Fruit fly (Drosophila melanogaster) whole organism, embryonic: ENCODE results near the gene Gk1.
A peak's percentile ranks its signal among the peaks of the same experiment; 100 is the strongest.

Source experiments
- Abd-B ChIP-seq: fragments of 200-800 bp; sonication (Bioruptor generic); optimal IDR thresholded peaks from 2 replicates; lab custom pipeline; 2018; ENCODE audit warnings: missing biosample characterization, mild to moderate bottlenecking, missing genetic modification characterization, moderate library complexity
- Ada2b ChIP-seq: fragments of 200-800 bp; sonication (Bioruptor generic); IDR thresholded peaks from 2 replicates; pipeline ENCODE4 v1.3.6; 2022; ENCODE audit warnings: missing biosample characterization, missing genetic modification characterization
- Atf-2 ChIP-seq: fragments of 200-800 bp; sonication (Bioruptor generic); optimal IDR thresholded peaks from 2 replicates; lab custom pipeline; 2016; ENCODE audit warnings: missing biosample characterization, missing genetic modification characterization
- Atf3 ChIP-seq: fragments of 200-800 bp; sonication (Bioruptor generic); optimal IDR thresholded peaks from 3 replicates; lab custom pipeline; 2016; ENCODE audit warnings: missing biosample characterization, missing genetic modification characterization
- BEAF-32 ChIP-seq: fragments of 200-800 bp; sonication (Bioruptor generic); optimal IDR thresholded peaks from 3 replicates; lab custom pipeline; 2017; ENCODE audit warnings: missing biosample characterization, missing genetic modification characterization, mild to moderate bottlenecking, moderate library complexity, missing genetic modification reagents
- CG10267 ChIP-seq: fragments of 200-800 bp; sonication (Bioruptor generic); optimal IDR thresholded peaks from 2 replicates; lab custom pipeline; 2018; ENCODE audit warnings: missing biosample characterization, mild to moderate bottlenecking, missing genetic modification characterization, moderate library complexity
- CG10959 ChIP-seq: fragments of 200-800 bp; sonication (Bioruptor generic); IDR thresholded peaks from 2 replicates; pipeline ENCODE4 v1.3.6; 2022; ENCODE audit warnings: missing biosample characterization, missing genetic modification characterization
- CG11085 ChIP-seq: fragments of 200-800 bp; sonication (Bioruptor generic); IDR thresholded peaks from 2 replicates; pipeline ENCODE4 v1.3.6; 2022; ENCODE audit warnings: missing biosample characterization, missing genetic modification characterization
- CG12219 ChIP-seq: fragments of 200-800 bp; sonication (Bioruptor generic); optimal IDR thresholded peaks from 3 replicates; lab custom pipeline; 2018; ENCODE audit warnings: missing biosample characterization, mild to moderate bottlenecking, missing genetic modification characterization
- CG14965 ChIP-seq: fragments of 200-800 bp; sonication (Bioruptor generic); optimal IDR thresholded peaks from 2 replicates; lab custom pipeline; 2016; ENCODE audit warnings: missing biosample characterization, missing genetic modification characterization, borderline replicate concordance
- CG16813 ChIP-seq: fragments of 200-800 bp; sonication (Bioruptor generic); IDR thresholded peaks from 3 replicates; pipeline ENCODE4 v1.3.6; 2022; ENCODE audit warnings: missing biosample characterization, missing genetic modification characterization; ENCODE audit not compliant: partially characterized antibody
- CG16863 ChIP-seq: fragments of 200-800 bp; sonication (Bioruptor generic); optimal IDR thresholded peaks from 3 replicates; lab custom pipeline; 2016; ENCODE audit warnings: missing biosample characterization, missing genetic modification characterization
- CG18764 ChIP-seq: fragments of 200-800 bp; sonication (Bioruptor generic); optimal IDR thresholded peaks from 3 replicates; lab custom pipeline; 2016; ENCODE audit warnings: missing biosample characterization, missing genetic modification characterization
- CG2120 ChIP-seq: fragments of 200-800 bp; sonication (Bioruptor generic); optimal IDR thresholded peaks from 3 replicates; lab custom pipeline; 2016; ENCODE audit warnings: missing biosample characterization, missing genetic modification characterization
- CG2202 ChIP-seq: fragments of 200-800 bp; sonication (Bioruptor generic); optimal IDR thresholded peaks from 2 replicates; lab custom pipeline; 2018; ENCODE audit warnings: missing biosample characterization, mild to moderate bottlenecking, missing genetic modification characterization
- CG2678 ChIP-seq: fragments of 200-800 bp; sonication (Bioruptor generic); optimal IDR thresholded peaks from 3 replicates; lab custom pipeline; 2019; ENCODE audit warnings: missing biosample characterization, mild to moderate bottlenecking, missing genetic modification characterization, moderate library complexity
- CG2712 ChIP-seq: fragments of 200-800 bp; optimal IDR thresholded peaks from 3 replicates; lab custom pipeline; 2019; ENCODE audit warnings: missing biosample characterization, mild to moderate bottlenecking, missing genetic modification characterization, moderate library complexity
- CG2875 ChIP-seq: fragments of 200-800 bp; sonication (Bioruptor generic); optimal IDR thresholded peaks from 2 replicates; lab custom pipeline; 2017; ENCODE audit warnings: missing biosample characterization, mild to moderate bottlenecking, missing genetic modification characterization, missing genetic modification reagents
- CG4730 ChIP-seq: fragments of 200-800 bp; sonication (Bioruptor generic); IDR thresholded peaks from 2 replicates; pipeline ENCODE4 v1.3.6; 2022; ENCODE audit warnings: missing biosample characterization, missing genetic modification characterization
- CG6272 ChIP-seq: fragments of 200-800 bp; sonication (Bioruptor generic); IDR thresholded peaks from 2 replicates; pipeline ENCODE4 v1.3.6; 2022; ENCODE audit warnings: missing biosample characterization, missing genetic modification characterization
- CG8089 ChIP-seq: fragments of 200-800 bp; sonication (Bioruptor generic); optimal IDR thresholded peaks from 3 replicates; lab custom pipeline; 2016; ENCODE audit warnings: missing biosample characterization, missing genetic modification characterization
- CG9215 ChIP-seq: fragments of 200-800 bp; sonication (Bioruptor generic); IDR thresholded peaks from 2 replicates; pipeline ENCODE4 v1.3.6; 2022; ENCODE audit warnings: missing biosample characterization, missing genetic modification characterization
- CG9797 ChIP-seq: fragments of 200-800 bp; sonication (Bioruptor generic); optimal IDR thresholded peaks from 3 replicates; lab custom pipeline; 2018; ENCODE audit warnings: missing biosample characterization, mild to moderate bottlenecking, missing genetic modification characterization
- Dbx ChIP-seq: fragments of 200-800 bp; sonication (Bioruptor generic); IDR thresholded peaks from 3 replicates; pipeline ENCODE4 v1.3.6; 2022; ENCODE audit warnings: missing biosample characterization, missing genetic modification characterization
- Dp ChIP-seq: fragments of 200-800 bp; sonication (Bioruptor generic); optimal IDR thresholded peaks from 2 replicates; lab custom pipeline; 2018; ENCODE audit warnings: missing biosample characterization, mild to moderate bottlenecking, missing genetic modification characterization, moderate library complexity
- E2f2 ChIP-seq: fragments of 200-800 bp; sonication (Bioruptor generic); IDR thresholded peaks from 2 replicates; pipeline ENCODE4 v1.3.6; 2022; ENCODE audit warnings: missing biosample characterization, missing genetic modification characterization
- Eip74EF ChIP-seq, 2 experiments: fragments of 200-800 bp in 1 of 2; fragments of >200 bp in 1 of 2; sonication (Bioruptor generic) in 1 of 2; optimal IDR thresholded peaks; 2 replicates each; lab custom pipeline; 2017 to 2019; ENCODE audit warnings: missing biosample characterization in 2 of 2, missing genetic modification characterization in 2 of 2, mild to moderate bottlenecking in 1 of 2, moderate library complexity in 1 of 2
- Ets97D ChIP-seq: fragments of 200-800 bp; sonication (Bioruptor generic); optimal IDR thresholded peaks from 3 replicates; lab custom pipeline; 2016; ENCODE audit warnings: missing biosample characterization, missing genetic modification characterization
- Fer3 ChIP-seq: fragments of 200-800 bp; sonication (Bioruptor generic); optimal IDR thresholded peaks from 2 replicates; lab custom pipeline; 2018; ENCODE audit warnings: missing biosample characterization, mild to moderate bottlenecking, missing genetic modification characterization, moderate library complexity
- HLH4C ChIP-seq: fragments of 200-800 bp; sonication (Bioruptor generic); IDR thresholded peaks from 3 replicates; pipeline ENCODE4 v1.3.6; 2022; ENCODE audit warnings: missing biosample characterization, missing genetic modification characterization; ENCODE audit not compliant: partially characterized antibody
- Hr3 ChIP-seq: fragments of 200-800 bp; sonication (Bioruptor generic); optimal IDR thresholded peaks from 3 replicates; lab custom pipeline; 2016; ENCODE audit warnings: missing biosample characterization, missing genetic modification characterization
- Med ChIP-seq: fragments of 200-800 bp; sonication (Bioruptor generic); peaks from one replicate; lab custom pipeline; 2016; ENCODE audit warnings: missing biosample characterization, missing genetic modification characterization, mild to moderate bottlenecking, inconsistent platforms, moderate library complexity
- Mrtf ChIP-seq: fragments of 200-800 bp; sonication (Bioruptor generic); IDR thresholded peaks from 3 replicates; pipeline ENCODE4 v1.3.6; 2022; ENCODE audit warnings: missing biosample characterization, missing genetic modification characterization
- Myb ChIP-seq: fragments of 200-800 bp; sonication (Bioruptor generic); optimal IDR thresholded peaks from 2 replicates; lab custom pipeline; 2016; ENCODE audit warnings: missing biosample characterization, missing genetic modification characterization
- Neu2 ChIP-seq: fragments of 200-800 bp; sonication (Bioruptor generic); optimal IDR thresholded peaks from 3 replicates; lab custom pipeline; 2016; ENCODE audit warnings: missing biosample characterization, missing genetic modification characterization, borderline replicate concordance
- Pdp1 ChIP-seq, 2 experiments: fragments of 200-800 bp; sonication (Bioruptor generic); optimal IDR thresholded peaks; 3 replicates each; lab custom pipeline; 2016; ENCODE audit warnings: missing biosample characterization in 2 of 2, missing genetic modification characterization in 2 of 2, mild to moderate bottlenecking in 1 of 2, moderate library complexity in 1 of 2
- bcd ChIP-seq: fragments of 200-800 bp; sonication (Bioruptor generic); optimal IDR thresholded peaks from 2 replicates; lab custom pipeline; 2017; ENCODE audit warnings: missing biosample characterization, mild to moderate bottlenecking, missing genetic modification characterization
- chm ChIP-seq: fragments of 200-800 bp; sonication (Bioruptor generic); IDR thresholded peaks from 2 replicates; pipeline ENCODE4 v1.3.6; 2022; ENCODE audit warnings: missing biosample characterization, missing genetic modification characterization
- dimm ChIP-seq: fragments of 200-800 bp; sonication (Bioruptor generic); IDR thresholded peaks from 2 replicates; pipeline ENCODE4 v1.3.6; 2022; ENCODE audit warnings: missing biosample characterization, missing genetic modification characterization
- gfzf ChIP-seq: fragments of 200-800 bp; sonication (Bioruptor generic); optimal IDR thresholded peaks from 2 replicates; lab custom pipeline; 2016; ENCODE audit warnings: missing biosample characterization, mild to moderate bottlenecking, missing genetic modification characterization, moderate library complexity
- lab ChIP-seq: fragments of 200-800 bp; sonication (Bioruptor generic); optimal IDR thresholded peaks from 3 replicates; lab custom pipeline; 2017; ENCODE audit warnings: missing biosample characterization, missing genetic modification characterization, mild to moderate bottlenecking, moderate library complexity, missing genetic modification reagents
- lbe ChIP-seq: fragments of 200-800 bp; sonication (Bioruptor generic); optimal IDR thresholded peaks from 2 replicates; lab custom pipeline; 2016; ENCODE audit warnings: missing biosample characterization, mild to moderate bottlenecking, missing genetic modification characterization
- lola ChIP-seq, 3 experiments: fragments of >200 bp in 2 of 3; fragments of 200-800 bp in 1 of 3; sonication (Bioruptor generic) in 1 of 3; optimal IDR thresholded peaks; 2 replicates each; lab custom pipeline; 2017 to 2019; ENCODE audit warnings: missing biosample characterization in 3 of 3, missing genetic modification characterization in 3 of 3, mild to moderate bottlenecking in 1 of 3, moderate library complexity in 1 of 3
- nerfin-1 ChIP-seq: fragments of 200-800 bp; sonication (Bioruptor generic); optimal IDR thresholded peaks from 3 replicates; lab custom pipeline; 2019; ENCODE audit warnings: missing biosample characterization, mild to moderate bottlenecking, missing genetic modification characterization, moderate library complexity
- pita ChIP-seq: fragments of 200-800 bp; sonication (Bioruptor generic); optimal IDR thresholded peaks from 2 replicates; lab custom pipeline; 2017; ENCODE audit warnings: missing biosample characterization, mild to moderate bottlenecking, missing genetic modification characterization
- salm ChIP-seq: fragments of 200-800 bp; sonication (Bioruptor generic); optimal IDR thresholded peaks from 2 replicates; lab custom pipeline; 2018; ENCODE audit warnings: missing biosample characterization, mild to moderate bottlenecking, missing genetic modification characterization
- sens ChIP-seq: fragments of 200-800 bp; sonication (Bioruptor generic); peaks from one replicate; lab custom pipeline; 2016; ENCODE audit warnings: missing biosample characterization, missing genetic modification characterization
- tx ChIP-seq: fragments of 200-800 bp; sonication (Bioruptor generic); optimal IDR thresholded peaks from 2 replicates; lab custom pipeline; 2016; ENCODE audit warnings: missing biosample characterization, missing genetic modification characterization
- vnd ChIP-seq: fragments of 200-800 bp; sonication (Bioruptor generic); IDR thresholded peaks from 3 replicates; pipeline ENCODE4 v1.3.6; 2022; ENCODE audit warnings: missing biosample characterization, missing genetic modification characterization; ENCODE audit not compliant: partially characterized antibody
- wor ChIP-seq: fragments of 200-800 bp; sonication (Bioruptor generic); IDR thresholded peaks from 2 replicates; pipeline ENCODE4 v1.3.6; 2022; ENCODE audit warnings: missing biosample characterization, missing genetic modification characterization
- zen2 ChIP-seq: fragments of 200-800 bp; sonication (Bioruptor generic); IDR thresholded peaks from 3 replicates; pipeline ENCODE4 v1.3.6; 2022; ENCODE audit warnings: missing biosample characterization, missing genetic modification characterization; ENCODE audit not compliant: partially characterized antibody

The Gk1 gene

dm6 chr3L:174501-174900 lies 31.1 kb downstream of the Gk1 start (continued):
- TF ChIP-seq CG2678, result no peak
- peak; percentile 84 for TF ChIP-seq BEAF-32 (GFP tag; lab: Kevin White, UChicago)
- TF ChIP-seq CG16863 (GFP tag; lab: Kevin White, UChicago), result no peak
- no peak for TF ChIP-seq lab (GFP tag; lab: Kevin White, UChicago)
- no peak for TF ChIP-seq Fer3 (tag; lab: Kevin White, UChicago)
- peak; percentile 83; the same call in 2 of the 3 replicates for TF ChIP-seq zen2 (GFP tag; lab: Robert Waterston, UW)
- no peak for TF ChIP-seq Pdp1 (GFP tag; optimal IDR thresholded peaks at IDR 0.05; lab: Kevin White, UChicago)
- no peak for TF ChIP-seq lola (GFP tag; optimal IDR thresholded peaks at IDR 0.05; lab: Kevin White, UChicago)
- peak; percentile 3 for TF ChIP-seq CG2712 (tag; lab: Kevin White, UChicago)
- no peak for TF ChIP-seq CG12219 (GFP tag; lab: Kevin White, UChicago)
- no peak for TF ChIP-seq Abd-B (GFP tag; lab: Kevin White, UChicago)
- TF ChIP-seq CG11085, result no peak
- no peak for TF ChIP-seq CG2202 (tag; lab: Kevin White, UChicago)
- no peak for TF ChIP-seq Ada2b
- TF ChIP-seq Hr3 (GFP tag; lab: Kevin White, UChicago), result no peak
- peak; percentile 2 for TF ChIP-seq CG10267 (tag; lab: Kevin White, UChicago)
- TF ChIP-seq wor, result no peak
- no peak for TF ChIP-seq CG8089
- TF ChIP-seq gfzf, result peak; percentile 28
- TF ChIP-seq CG14965 (GFP tag; lab: Kevin White, UChicago), result no peak
- peak; percentile 88 for TF ChIP-seq E2f2 (GFP tag; lab: Robert Waterston, UW)
- TF ChIP-seq Atf-2 (GFP tag; lab: Kevin White, UChicago), result no peak
- TF ChIP-seq Ets97D (GFP tag; lab: Kevin White, UChicago), result peak; percentile 49
- no peak for TF ChIP-seq bcd (GFP tag; lab: Kevin White, UChicago)
- TF ChIP-seq CG18764 (GFP tag; lab: Kevin White, UChicago), result no peak
- no peak for TF ChIP-seq Neu2 (GFP tag; lab: Kevin White, UChicago)
- no peak for TF ChIP-seq Eip74EF (GFP tag; optimal IDR thresholded peaks at IDR 0.05; lab: Kevin White, UChicago)
- TF ChIP-seq Dbx (GFP tag; lab: Robert Waterston, UW), result no peak
- TF ChIP-seq nerfin-1 (tag; lab: Kevin White, UChicago), result no peak
- peak; percentile 70 for TF ChIP-seq sens (GFP tag; lab: Kevin White, UChicago)
- no peak for TF ChIP-seq CG6272
- TF ChIP-seq CG9797 (GFP tag; lab: Kevin White, UChicago), result no peak
- peak; percentile 84 for TF ChIP-seq Dp (GFP tag; lab: Kevin White, UChicago)
- no peak for TF ChIP-seq CG2875 (GFP tag; lab: Kevin White, UChicago)
- TF ChIP-seq dimm (GFP tag; lab: Robert Waterston, UW), result no peak
- peak; percentile 10 for TF ChIP-seq lbe
- no peak for TF ChIP-seq tx (GFP tag; lab: Kevin White, UChicago)
- TF ChIP-seq Mrtf, result no peak
- TF ChIP-seq pita (GFP tag; lab: Kevin White, UChicago), result no peak
- no peak for TF ChIP-seq chm (GFP tag; lab: Robert Waterston, UW)
- no peak for TF ChIP-seq salm
- no peak for TF ChIP-seq Atf3 (GFP tag; lab: Kevin White, UChicago)
- peak; percentile 94 for TF ChIP-seq Myb
- peak; percentile 80 for TF ChIP-seq CG16813 (GFP tag; lab: Robert Waterston, UW)
- no peak for TF ChIP-seq CG9215
- no peak for TF ChIP-seq CG4730 (GFP tag; lab: Robert Waterston, UW)
- no peak for TF ChIP-seq CG10959 (GFP tag; lab: Robert Waterston, UW)
- peak; percentile 65 for TF ChIP-seq Med
- TF ChIP-seq HLH4C, result peak; percentile 91
- peak; percentile 81 for TF ChIP-seq vnd
- TF ChIP-seq CG2120 (GFP tag; lab: Kevin White, UChicago), result peak; percentile 28
